Fruit fly (Drosophila melanogaster) whole organism, embryonic: Measurements from ENCODE around the gene CG7275.

Source experiments
- CG10366 ChIP-seq: fragments of 200-800 bp; sonication (Bioruptor generic); IDR thresholded peaks from 2 replicates; pipeline ENCODE4 v1.3.6; 2022; ENCODE audit warnings: missing biosample characterization, missing genetic modification characterization
- CG10431 ChIP-seq: fragments of 200-800 bp; sonication (Bioruptor generic); optimal IDR thresholded peaks from 3 replicates; lab custom pipeline; 2018; ENCODE audit warnings: missing biosample characterization, mild to moderate bottlenecking, missing genetic modification characterization
- CG11247 ChIP-seq: fragments of 200-800 bp; sonication (Bioruptor generic); IDR thresholded peaks from 2 replicates; pipeline ENCODE4 v1.3.6; 2022; ENCODE audit warnings: missing biosample characterization, missing genetic modification characterization
- CG12659 ChIP-seq: fragments of 200-800 bp; sonication (Bioruptor generic); optimal IDR thresholded peaks from 3 replicates; lab custom pipeline; 2017; ENCODE audit warnings: mild to moderate bottlenecking, missing biosample characterization, missing genetic modification reagents, missing genetic modification characterization
- CG12942 ChIP-seq: fragments of 200-800 bp; sonication (Bioruptor generic); optimal IDR thresholded peaks from 3 replicates; lab custom pipeline; 2016; ENCODE audit warnings: missing biosample characterization, missing genetic modification characterization
- CG13894 ChIP-seq: fragments of 200-800 bp; sonication (Bioruptor generic); optimal IDR thresholded peaks from 3 replicates; lab custom pipeline; 2018; ENCODE audit warnings: missing biosample characterization, mild to moderate bottlenecking, missing genetic modification characterization, moderate library complexity
- CG14014 ChIP-seq: fragments of 200-800 bp; sonication (Bioruptor generic); IDR thresholded peaks from 2 replicates; pipeline ENCODE4 v1.3.6; 2022; ENCODE audit warnings: missing biosample characterization, missing genetic modification characterization
- CG15696 ChIP-seq: fragments of 200-800 bp; sonication (Bioruptor generic); optimal IDR thresholded peaks from 2 replicates; lab custom pipeline; 2019; ENCODE audit warnings: missing biosample characterization, mild to moderate bottlenecking, missing genetic modification characterization, moderate library complexity
- CG1603 ChIP-seq: fragments of 200-800 bp; sonication (Bioruptor generic); optimal IDR thresholded peaks from 2 replicates; lab custom pipeline; 2019; ENCODE audit warnings: missing biosample characterization, mild to moderate bottlenecking, missing genetic modification characterization, moderate library complexity
- CG34376 ChIP-seq: fragments of 200-800 bp; sonication (Bioruptor generic); optimal IDR thresholded peaks from 2 replicates; lab custom pipeline; 2018; ENCODE audit warnings: missing biosample characterization, mild to moderate bottlenecking, missing genetic modification characterization
- CG3995 ChIP-seq: fragments of 200-800 bp; sonication (Bioruptor generic); optimal IDR thresholded peaks from 3 replicates; lab custom pipeline; 2016; ENCODE audit warnings: missing biosample characterization, missing genetic modification characterization
- CG4730 ChIP-seq: fragments of 200-800 bp; sonication (Bioruptor generic); IDR thresholded peaks from 2 replicates; pipeline ENCODE4 v1.3.6; 2022; ENCODE audit warnings: missing biosample characterization, missing genetic modification characterization
- CG6272 ChIP-seq: fragments of 200-800 bp; sonication (Bioruptor generic); IDR thresholded peaks from 2 replicates; pipeline ENCODE4 v1.3.6; 2022; ENCODE audit warnings: missing biosample characterization, missing genetic modification characterization
- CG6765 ChIP-seq: fragments of 200-800 bp; sonication (Bioruptor generic); optimal IDR thresholded peaks from 3 replicates; lab custom pipeline; 2017; ENCODE audit warnings: missing biosample characterization, mild to moderate bottlenecking, missing genetic modification characterization
- CG9932 ChIP-seq: fragments of 200-800 bp; sonication (Bioruptor generic); IDR thresholded peaks from 2 replicates; pipeline ENCODE4 v1.3.6; 2022; ENCODE audit warnings: missing biosample characterization, missing genetic modification characterization
- CoRest ChIP-seq: fragments of 200-800 bp; sonication (Bioruptor generic); optimal IDR thresholded peaks from 3 replicates; lab custom pipeline; 2018; ENCODE audit warnings: missing biosample characterization, mild to moderate bottlenecking, missing genetic modification characterization, moderate library complexity
- D ChIP-seq, 2 experiments: fragments of 200-800 bp in 1 of 2; fragments of >200 bp in 1 of 2; sonication (Bioruptor generic) in 1 of 2; optimal IDR thresholded peaks; 2 replicates in 1 of 2; 3 replicates in 1 of 2; lab custom pipeline; 2017; ENCODE audit warnings: mild to moderate bottlenecking in 1 of 2, missing biosample characterization in 1 of 2, missing genetic modification characterization in 1 of 2, missing genetic modification reagents in 1 of 2
- Deaf1 ChIP-seq: fragments of 200-800 bp; optimal IDR thresholded peaks from 3 replicates; lab custom pipeline; 2019; ENCODE audit warnings: missing biosample characterization, mild to moderate bottlenecking, missing genetic modification characterization, moderate library complexity
- ERR ChIP-seq: fragments of 200-800 bp; sonication (Bioruptor generic); optimal IDR thresholded peaks from 2 replicates; lab custom pipeline; 2016; ENCODE audit warnings: missing biosample characterization, missing genetic modification characterization
- Hand ChIP-seq: fragments of 200-800 bp; sonication (Bioruptor generic); optimal IDR thresholded peaks from 2 replicates; lab custom pipeline; 2017; ENCODE audit warnings: mild to moderate bottlenecking, missing biosample characterization, missing genetic modification reagents, missing genetic modification characterization
- Lim3 ChIP-seq: fragments of 200-800 bp; sonication (Bioruptor generic); IDR thresholded peaks from 2 replicates; pipeline ENCODE4 v1.3.6; 2022; ENCODE audit warnings: missing biosample characterization, missing genetic modification characterization
- Meics ChIP-seq: fragments of 200-800 bp; sonication (Bioruptor generic); optimal IDR thresholded peaks from 2 replicates; lab custom pipeline; 2017; ENCODE audit warnings: missing biosample characterization, mild to moderate bottlenecking, missing genetic modification characterization
- PHDP ChIP-seq: fragments of 200-800 bp; sonication (Bioruptor generic); optimal IDR thresholded peaks from 3 replicates; lab custom pipeline; 2018; ENCODE audit warnings: missing biosample characterization, mild to moderate bottlenecking, missing genetic modification characterization, moderate library complexity
- Stat92E ChIP-seq, 3 experiments: fragments of >200 bp in 2 of 3; fragments of 200-800 bp in 1 of 3; sonication (Bioruptor generic) in 1 of 3; optimal IDR thresholded peaks; 2 replicates each; lab custom pipeline; 2017 to 2019; ENCODE audit warnings: missing biosample characterization in 3 of 3, missing genetic modification characterization in 3 of 3, mild to moderate bottlenecking in 1 of 3, moderate library complexity in 1 of 3
- Usf ChIP-seq: fragments of 200-800 bp; sonication (Bioruptor generic); optimal IDR thresholded peaks from 2 replicates; lab custom pipeline; 2017; ENCODE audit warnings: missing genotype, missing biosample characterization, missing genetic modification characterization
- az2 ChIP-seq: fragments of 200-800 bp; sonication (Bioruptor generic); optimal IDR thresholded peaks from 3 replicates; lab custom pipeline; 2016; ENCODE audit warnings: missing biosample characterization, missing genetic modification characterization
- cwo ChIP-seq: fragments of 200-800 bp; sonication (Bioruptor generic); optimal IDR thresholded peaks from 3 replicates; lab custom pipeline; 2017; ENCODE audit warnings: missing biosample characterization, missing genetic modification characterization, mild to moderate bottlenecking, moderate library complexity, missing genetic modification reagents
- en ChIP-seq: fragments of 200-800 bp; sonication (Bioruptor generic); optimal IDR thresholded peaks from 2 replicates; lab custom pipeline; 2016; ENCODE audit warnings: missing biosample characterization, missing genetic modification characterization
- ewg ChIP-seq: fragments of 200-800 bp; sonication (Bioruptor generic); optimal IDR thresholded peaks from 3 replicates; lab custom pipeline; 2017; ENCODE audit warnings: mild to moderate bottlenecking, missing biosample characterization, missing genetic modification reagents, missing genetic modification characterization
- gem ChIP-seq: fragments of 200-800 bp; sonication (Bioruptor generic); optimal IDR thresholded peaks from 2 replicates; lab custom pipeline; 2019; ENCODE audit warnings: missing biosample characterization, mild to moderate bottlenecking, missing genetic modification characterization, moderate library complexity
- lab ChIP-seq: fragments of 200-800 bp; sonication (Bioruptor generic); optimal IDR thresholded peaks from 3 replicates; lab custom pipeline; 2017; ENCODE audit warnings: missing biosample characterization, missing genetic modification characterization, mild to moderate bottlenecking, moderate library complexity, missing genetic modification reagents
- run ChIP-seq: fragments of 200-800 bp; sonication (Bioruptor generic); optimal IDR thresholded peaks from 3 replicates; lab custom pipeline; 2018; ENCODE audit warnings: missing biosample characterization, mild to moderate bottlenecking, missing genetic modification characterization
- slp2 ChIP-seq: fragments of 200-800 bp; sonication (Bioruptor generic); optimal IDR thresholded peaks from 2 replicates; lab custom pipeline; 2016; ENCODE audit warnings: missing biosample characterization, missing genetic modification characterization
- z ChIP-seq: fragments of 200-800 bp; sonication (Bioruptor generic); IDR thresholded peaks from 3 replicates; pipeline ENCODE4 v1.3.6; 2022; ENCODE audit warnings: missing biosample characterization, missing genetic modification characterization

The CG7275 gene

dm6 chr3L:15548843-15549242 is 50.1 kb downstream of the CG7275 start (continued):
- TF ChIP-seq CG12659 (no peak), CG10431 (GFP tag; lab: Kevin White, UChicago) (no peak), CG9932 (GFP tag; lab: Robert Waterston, UW) (no peak), CoRest (peak; percentile 4), gem (tag; lab: Kevin White, UChicago) (peak; percentile 3), ERR (no peak), CG3995 (GFP tag; lab: Kevin White, UChicago) (no peak), CG12942 (no peak), lab (no peak), cwo (GFP tag; lab: Kevin White, UChicago) (peak; percentile 32), az2 (no peak), Hand (GFP tag; lab: Kevin White, UChicago) (peak; percentile 42), Deaf1 (tag; lab: Kevin White, UChicago) (no peak), run (tag; lab: Kevin White, UChicago) (no peak), z (GFP tag; lab: Robert Waterston, UW) (no peak), CG14014 (GFP tag; lab: Robert Waterston, UW) (peak; percentile 13; the same call in 1 of the 2 replicates), slp2 (GFP tag; lab: Kevin White, UChicago) (no peak), en (GFP tag; lab: Kevin White, UChicago) (no peak), CG15696 (tag; lab: Kevin White, UChicago) (no peak), PHDP (tag; lab: Kevin White, UChicago) (peak; percentile 26), CG10366 (GFP tag; lab: Robert Waterston, UW) (no peak), Usf (GFP tag; lab: Kevin White, UChicago) (no peak), CG34376 (peak; percentile 59), CG6272 (no peak), ewg (GFP tag; lab: Kevin White, UChicago) (no peak), CG11247 (GFP tag; lab: Robert Waterston, UW) (no peak), CG6765 (GFP tag; lab: Kevin White, UChicago) (peak; percentile 44), D (optimal IDR thresholded peaks at IDR 0.05; lab: Kevin White, UChicago) (no peak), D (GFP tag; optimal IDR thresholded peaks at IDR 0.05; lab: Kevin White, UChicago) (no peak), Meics (GFP tag; lab: Kevin White, UChicago) (peak; percentile 53), CG13894 (peak; percentile 19), Lim3 (GFP tag; lab: Robert Waterston, UW) (no peak), Stat92E (GFP tag; optimal IDR thresholded peaks at IDR 0.05; lab: Kevin White, UChicago) (no peak), CG1603 (no peak), CG4730 (GFP tag; lab: Robert Waterston, UW) (no peak)
